Fruit fly (Drosophila melanogaster): Measurements from ENCODE around the gene CG17721.

CG17721 gene

DNA sequence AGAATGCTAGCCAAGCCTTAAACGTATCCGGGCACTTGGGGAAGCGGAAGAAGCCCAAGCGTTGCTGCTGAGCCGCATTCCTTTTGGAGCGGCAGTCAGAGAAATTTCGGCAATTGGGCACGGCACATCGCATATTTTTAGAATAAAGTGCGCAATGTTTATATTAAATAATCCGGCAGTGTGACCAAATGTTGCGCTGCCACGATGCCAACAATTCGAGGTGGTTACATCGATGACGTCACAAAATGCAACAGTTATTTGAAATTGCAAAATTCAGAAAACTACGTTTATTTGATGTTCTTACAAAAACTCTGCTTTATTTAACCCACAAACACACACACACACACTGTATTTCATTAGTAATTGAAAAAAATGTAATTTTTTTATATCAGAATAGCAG is 15.1 kb upstream of the CG17721 start, which contains the start of gene CG6689 (continued):
- TF ChIP-seq CG12155 (GFP tag; optimal IDR thresholded peaks at IDR 0.05) = no peak
- TF ChIP-seq CG15601 (tag; optimal IDR thresholded peaks at IDR 0.05) = no peak
- TF ChIP-seq prd (optimal IDR thresholded peaks at IDR 0.05) = no peak
- TF ChIP-seq prd (GFP tag; IDR thresholded peaks at IDR 0.05) = no peak
- TF ChIP-seq disco-r (GFP tag; optimal IDR thresholded peaks at IDR 0.05) = no peak
- TF ChIP-seq gcm2 (GFP tag; optimal IDR thresholded peaks at IDR 0.05) = no peak
- TF ChIP-seq CG17829 (tag; optimal IDR thresholded peaks at IDR 0.05) = no peak
- TF ChIP-seq sima (GFP tag; optimal IDR thresholded peaks at IDR 0.05) = no peak
- no peak for TF ChIP-seq sr (GFP tag; IDR thresholded peaks at IDR 0.05)
- TF ChIP-seq Ptx1 (GFP tag; IDR thresholded peaks at IDR 0.05) = no peak
- no peak for TF ChIP-seq Abd-B (GFP tag; optimal IDR thresholded peaks at IDR 0.05)
- no peak for TF ChIP-seq CG9876 (GFP tag; optimal IDR thresholded peaks at IDR 0.05)
- no peak for TF ChIP-seq Opbp (GFP tag; IDR thresholded peaks at IDR 0.05; ENCODE audit: partially characterized antibody)
- TF ChIP-seq CG2199 (GFP tag; IDR thresholded peaks at IDR 0.05) = no peak
- TF ChIP-seq caup (GFP tag; optimal IDR thresholded peaks at IDR 0.05; ENCODE audit: severe bottlenecking) = no peak
- no peak for TF ChIP-seq CG7839 (tag; optimal IDR thresholded peaks at IDR 0.05)
- no peak for TF ChIP-seq exex (tag; optimal IDR thresholded peaks at IDR 0.05)
- TF ChIP-seq CG17385 (GFP tag; optimal IDR thresholded peaks at IDR 0.05) = no peak
- no peak for TF ChIP-seq CG6765 (GFP tag; optimal IDR thresholded peaks at IDR 0.05)
- no peak for TF ChIP-seq CG12071 (GFP tag; optimal IDR thresholded peaks at IDR 0.05)
- TF ChIP-seq GATAe (GFP tag; conservative IDR thresholded peaks at IDR 0.05) = no peak
- no peak for TF ChIP-seq onecut (GFP tag; IDR thresholded peaks at IDR 0.05)
- TF ChIP-seq Dbx (GFP tag; IDR thresholded peaks at IDR 0.05) = 0 out of 3 replicates have a peak, but pooled peaks have one; percentile 18
- TF ChIP-seq YL-1 (GFP tag; optimal IDR thresholded peaks at IDR 0.05) = peak; percentile 59
- no peak for TF ChIP-seq CG6654 (GFP tag; optimal IDR thresholded peaks at IDR 0.05)
- no peak for TF ChIP-seq seq (GFP tag; IDR thresholded peaks at IDR 0.05)
- TF ChIP-seq D19B (GFP tag; optimal IDR thresholded peaks at IDR 0.05) = no peak
- TF ChIP-seq CG13424 (tag; optimal IDR thresholded peaks at IDR 0.05) = peak; percentile 22
- TF ChIP-seq CG11456 (GFP tag; IDR thresholded peaks at IDR 0.05) = no peak
- TF ChIP-seq zen2 (GFP tag; IDR thresholded peaks at IDR 0.05; ENCODE audit: partially characterized antibody) = no peak
- TF ChIP-seq Bdp1 (GFP tag; optimal IDR thresholded peaks at IDR 0.05) = no peak
- TF ChIP-seq CG6689 (GFP tag; IDR thresholded peaks at IDR 0.05) = peak; percentile 100
- no peak for TF ChIP-seq Doc2 (GFP tag; IDR thresholded peaks at IDR 0.05)
- TF ChIP-seq Ada2b (GFP tag; IDR thresholded peaks at IDR 0.05) = no peak
- no peak for TF ChIP-seq tin (GFP tag; optimal IDR thresholded peaks at IDR 0.05)
- peak; percentile 1 for TF ChIP-seq CG12769 (tag; optimal IDR thresholded peaks at IDR 0.05)
- no peak for TF ChIP-seq CG31388 (GFP tag; optimal IDR thresholded peaks at IDR 0.05)
- TF ChIP-seq CG2116 (GFP tag; optimal IDR thresholded peaks at IDR 0.05) = peak; percentile 80
- no peak for TF ChIP-seq ems (GFP tag; optimal IDR thresholded peaks at IDR 0.05)
- TF ChIP-seq schlank (tag; optimal IDR thresholded peaks at IDR 0.05) = no peak
- 0 out of 3 replicates have a peak, but pooled peaks have one; percentile 7 for TF ChIP-seq knrl (GFP tag; IDR thresholded peaks at IDR 0.05; ENCODE audit: partially characterized antibody)
- TF ChIP-seq bbx (GFP tag; IDR thresholded peaks at IDR 0.05; ENCODE audit: partially characterized antibody) = no peak
- TF ChIP-seq ap (GFP tag; IDR thresholded peaks at IDR 0.05) = no peak
- TF ChIP-seq HmgD (GFP tag; optimal IDR thresholded peaks at IDR 0.05) = no peak
- TF ChIP-seq CG2120 (GFP tag; optimal IDR thresholded peaks at IDR 0.05) = peak; percentile 20
- no peak for TF ChIP-seq ken (GFP tag; IDR thresholded peaks at IDR 0.05)
- TF ChIP-seq BtbVII (GFP tag; optimal IDR thresholded peaks at IDR 0.05) = peak; percentile 58
- TF ChIP-seq dysf (GFP tag; IDR thresholded peaks at IDR 0.05) = no peak
- TF ChIP-seq CG13296 (GFP tag; optimal IDR thresholded peaks at IDR 0.05) = peak; percentile 15
- peak; percentile 33 for TF ChIP-seq CG15514 (GFP tag; optimal IDR thresholded peaks at IDR 0.05)
- TF ChIP-seq dati (GFP tag; IDR thresholded peaks at IDR 0.05) = no peak
- no peak for TF ChIP-seq CG18599 (GFP tag; optimal IDR thresholded peaks at IDR 0.05)
